Worm (Caenorhabditis elegans) whole organism, midembryonic: Measurements from ENCODE around the gene C02B8.1.

Source experiments
- cog-1 ChIP-seq: sonication (generic microtip); optimal IDR thresholded peaks from 2 replicates; lab custom pipeline; 2016; ENCODE audit warnings: missing genetic modification characterization, missing compliant biosample characterization
- ref-1 ChIP-seq: fragments of 200-800 bp; sonication (Bioruptor generic); conservative IDR thresholded peaks from 2 replicates; pipeline ENCODE4 v1.3.6; 2022; ENCODE audit warnings: missing genetic modification reagents, missing genetic modification characterization, missing compliant biosample characterization
- tab-1 ChIP-seq: fragments of 200-800 bp; sonication (Bioruptor generic); IDR thresholded peaks from 2 replicates; pipeline ENCODE4 v1.3.6; 2022; ENCODE audit warnings: missing genetic modification characterization, missing compliant biosample characterization
- ztf-23 ChIP-seq: fragments of 200-800 bp; sonication (Bioruptor generic); IDR thresholded peaks from 2 replicates; pipeline ENCODE4 v1.3.6; 2022; ENCODE audit warnings: missing genetic modification reagents, missing genetic modification characterization, missing compliant biosample characterization
- ztf-29 ChIP-seq: fragments of 200-800 bp; sonication (Bioruptor generic); IDR thresholded peaks from 2 replicates; pipeline ENCODE4 v1.3.6; 2022; ENCODE audit warnings: missing genetic modification reagents, missing genetic modification characterization, missing compliant biosample characterization

ce11 chrX:8110193-8110592 lies 37.3 kb upstream of the C02B8.1 start, which contains the start of gene K07E3.1:
- no peak for TF ChIP-seq ref-1 (GFP tag; lab: Robert Waterston, UW)
- TF ChIP-seq ztf-23 (GFP tag; lab: Robert Waterston, UW), result no peak
- no peak for TF ChIP-seq ztf-29
- no peak for TF ChIP-seq cog-1 (tag; lab: Kevin White, UChicago)
- no peak for TF ChIP-seq tab-1 (GFP tag; lab: Robert Waterston, UW)
